Worm (Caenorhabditis elegans): ENCODE data around the gene Y42A5A.1.

Y42A5A.1 gene

ce11 chrV:11063115-11063514 is 24.6 kb upstream of the Y42A5A.1 start, which contains the start of gene T04C12.9:
T04C12.9 (minus strand) TSS chrV:11063215.
- TF ChIP-seq ham-2 (GFP tag; optimal IDR thresholded peaks at IDR 0.05) (no peak), zip-8 (tag; optimal IDR thresholded peaks at IDR 0.05) (no peak), unc-39 (tag; optimal IDR thresholded peaks at IDR 0.05) (no peak), ceh-43 (GFP tag; optimal IDR thresholded peaks at IDR 0.05) (no peak), nhr-28 (tag; optimal IDR thresholded peaks at IDR 0.05) (no peak), hlh-1 (tag; optimal IDR thresholded peaks at IDR 0.05) (no peak), M03D4.4 (tag; optimal IDR thresholded peaks at IDR 0.05) (no peak), elt-1 (tag; optimal IDR thresholded peaks at IDR 0.05; ENCODE audit: borderline replicate concordance, insufficient read depth) (no peak), lsy-2 (tag; optimal IDR thresholded peaks at IDR 0.05) (no peak), unc-120 (tag; optimal IDR thresholded peaks at IDR 0.05; ENCODE audit: poor library complexity, severe bottlenecking) (no peak), ces-1 (GFP tag; optimal IDR thresholded peaks at IDR 0.05) (no peak), unc-62 (GFP tag; optimal IDR thresholded peaks at IDR 0.05) (no peak), blmp-1 (tag; optimal IDR thresholded peaks at IDR 0.05) (no peak)

ce11 chrV:11065513-11065912 is 22.2 kb upstream of the Y42A5A.1 start, which contains the start of gene nlp-80:
nlp-80 (minus strand) TSS chrV:11065613.
- TF ChIP-seq nhr-28 (tag; optimal IDR thresholded peaks at IDR 0.05) = no peak

- no peak for TF ChIP-seq elt-3 (tag; optimal IDR thresholded peaks at IDR 0.05)
- TF ChIP-seq ztf-11 (tag; optimal IDR thresholded peaks at IDR 0.05) = no peak
- TF ChIP-seq ceh-39 (tag; optimal IDR thresholded peaks at IDR 0.05) = no peak
- TF ChIP-seq ceh-43 (GFP tag; optimal IDR thresholded peaks at IDR 0.05) = no peak
- TF ChIP-seq snpc-4 (tag; optimal IDR thresholded peaks at IDR 0.05) = no peak
- no peak for TF ChIP-seq mls-2 (tag; optimal IDR thresholded peaks at IDR 0.05)
- TF ChIP-seq mep-1 (tag; optimal IDR thresholded peaks at IDR 0.05) = no peak
- no peak for TF ChIP-seq sem-2 (GFP tag; optimal IDR thresholded peaks at IDR 0.05)
- no peak for TF ChIP-seq drap-1 (GFP tag; optimal IDR thresholded peaks at IDR 0.05)
- TF ChIP-seq nhr-76 (tag; optimal IDR thresholded peaks at IDR 0.05) = no peak
- TF ChIP-seq pha-4 (tag; optimal IDR thresholded peaks at IDR 0.05) = no peak
- no peak for TF ChIP-seq elt-1 (tag; optimal IDR thresholded peaks at IDR 0.05; ENCODE audit: borderline replicate concordance, insufficient read depth)
- TF ChIP-seq mab-5 (tag; optimal IDR thresholded peaks at IDR 0.05) = no peak
- TF ChIP-seq lin-13 (tag; optimal IDR thresholded peaks at IDR 0.05) = no peak
- no peak for TF ChIP-seq lsy-2 (tag; optimal IDR thresholded peaks at IDR 0.05)
- no peak for TF ChIP-seq ces-1 (GFP tag; optimal IDR thresholded peaks at IDR 0.05)
- TF ChIP-seq flh-1 (GFP tag; optimal IDR thresholded peaks at IDR 0.05) = no peak
- TF ChIP-seq blmp-1 (tag; optimal IDR thresholded peaks at IDR 0.05) = no peak
- no peak for TF ChIP-seq ceh-83 (GFP tag; optimal IDR thresholded peaks at IDR 0.05)
- TF ChIP-seq ham-2 (GFP tag; optimal IDR thresholded peaks at IDR 0.05) = no peak
Measured at ce11 chrV:11069277-11069676, 18.5 kb upstream of the Y42A5A.1 start, which contains the start of gene T04C12.8. T04C12.8 (minus strand) TSS chrV:11069358.

ce11 chrV:11070388-11070787 is 17.4 kb upstream of the Y42A5A.1 start:
- TF ChIP-seq mep-1 (tag; optimal IDR thresholded peaks at IDR 0.05) (no peak), mab-5 (tag; optimal IDR thresholded peaks at IDR 0.05) (no peak), nhr-2 (tag; optimal IDR thresholded peaks at IDR 0.05) (no peak), elt-3 (tag; optimal IDR thresholded peaks at IDR 0.05) (no peak), unc-39 (tag; optimal IDR thresholded peaks at IDR 0.05) (no peak), sem-2 (GFP tag; optimal IDR thresholded peaks at IDR 0.05) (no peak), lsy-2 (tag; optimal IDR thresholded peaks at IDR 0.05) (no peak), ceh-43 (GFP tag; optimal IDR thresholded peaks at IDR 0.05) (no peak), nhr-28 (tag; optimal IDR thresholded peaks at IDR 0.05) (no peak), lin-13 (tag; optimal IDR thresholded peaks at IDR 0.05) (no peak), ztf-11 (tag; optimal IDR thresholded peaks at IDR 0.05) (no peak), drap-1 (GFP tag; optimal IDR thresholded peaks at IDR 0.05) (no peak), bed-3 (GFP tag; optimal IDR thresholded peaks at IDR 0.05) (no peak), nhr-12 (tag; optimal IDR thresholded peaks at IDR 0.05) (no peak)

ce11 chrV:11071453-11071852 is 16.3 kb upstream of the Y42A5A.1 start:
- TF ChIP-seq nhr-76 (tag; optimal IDR thresholded peaks at IDR 0.05) = no peak

- TF ChIP-seq lin-32 (GFP tag; optimal IDR thresholded peaks at IDR 0.05) (no peak), unc-120 (tag; optimal IDR thresholded peaks at IDR 0.05; ENCODE audit: poor library complexity, severe bottlenecking) (peak; percentile 36)
Measured at ce11 chrV:11073354-11073753, 14.4 kb upstream of the Y42A5A.1 start.
